Fruit fly (Drosophila melanogaster) whole organism, wandering third instar larva: ENCODE measurements around the gene CG5214.

ENCODE experiments used
- Hr78 ChIP-seq: fragments of >200 bp; optimal IDR thresholded peaks from 2 replicates; lab custom pipeline; 2017; ENCODE audit warnings: missing biosample characterization, missing genetic modification characterization
- Jra ChIP-seq: sonication (Bioruptor generic); optimal IDR thresholded peaks from 2 replicates; lab custom pipeline; 2016; ENCODE audit warnings: missing biosample characterization, missing genetic modification characterization
- Myc ChIP-seq: fragments of >200 bp; optimal IDR thresholded peaks from 2 replicates; lab custom pipeline; 2017
- br ChIP-seq: fragments of 200-800 bp; sonication (Bioruptor generic); optimal IDR thresholded peaks from 2 replicates; lab custom pipeline; 2016; ENCODE audit warnings: missing biosample characterization, missing genetic modification characterization
- dmrt93B ChIP-seq: fragments of 200-800 bp; sonication (Bioruptor generic); optimal IDR thresholded peaks from 2 replicates; lab custom pipeline; 2018; ENCODE audit warnings: missing biosample characterization, mild to moderate bottlenecking, missing genetic modification characterization
- dsf ChIP-seq: sonication (Bioruptor generic); optimal IDR thresholded peaks from 2 replicates; lab custom pipeline; 2016; ENCODE audit warnings: missing biosample characterization, missing genetic modification characterization, borderline replicate concordance
- h ChIP-seq: fragments of 200-800 bp; sonication (Bioruptor generic); optimal IDR thresholded peaks from 3 replicates; lab custom pipeline; 2016; ENCODE audit warnings: missing biosample characterization, mild to moderate bottlenecking, missing genetic modification characterization
- jim ChIP-seq: fragments of 175-275, 200-325 bp; sonication (Bioruptor generic); optimal IDR thresholded peaks from 2 replicates; lab custom pipeline; 2016; ENCODE audit warnings: missing biosample characterization, mild to moderate bottlenecking, missing genetic modification characterization
- pan ChIP-seq: fragments of >200 bp; optimal IDR thresholded peaks from 2 replicates; lab custom pipeline; 2017
- sv ChIP-seq: fragments of 200-800 bp; sonication (Bioruptor generic); optimal IDR thresholded peaks from 3 replicates; lab custom pipeline; 2016; ENCODE audit warnings: missing biosample characterization, missing genetic modification characterization

- TF ChIP-seq jim (GFP tag; lab: Kevin White, UChicago), result no peak
- no peak for TF ChIP-seq pan
- TF ChIP-seq br, result peak; percentile 38
- peak; percentile 29 for TF ChIP-seq h (GFP tag; lab: Kevin White, UChicago)
- no peak for TF ChIP-seq Jra (GFP tag; lab: Kevin White, UChicago)
- no peak for TF ChIP-seq dmrt93B (GFP tag; lab: Kevin White, UChicago)
- no peak for TF ChIP-seq Hr78
- TF ChIP-seq Myc, result no peak
- no peak for TF ChIP-seq sv (GFP tag; lab: Kevin White, UChicago)
- no peak for TF ChIP-seq dsf (GFP tag; lab: Kevin White, UChicago)
Measured at dm6 chr3R:11198062-11198472, 46.0 kb upstream of the CG5214 start.
